Fruit fly (Drosophila melanogaster): ENCODE results near the gene Pbp95.

Pbp95 gene

DNA sequence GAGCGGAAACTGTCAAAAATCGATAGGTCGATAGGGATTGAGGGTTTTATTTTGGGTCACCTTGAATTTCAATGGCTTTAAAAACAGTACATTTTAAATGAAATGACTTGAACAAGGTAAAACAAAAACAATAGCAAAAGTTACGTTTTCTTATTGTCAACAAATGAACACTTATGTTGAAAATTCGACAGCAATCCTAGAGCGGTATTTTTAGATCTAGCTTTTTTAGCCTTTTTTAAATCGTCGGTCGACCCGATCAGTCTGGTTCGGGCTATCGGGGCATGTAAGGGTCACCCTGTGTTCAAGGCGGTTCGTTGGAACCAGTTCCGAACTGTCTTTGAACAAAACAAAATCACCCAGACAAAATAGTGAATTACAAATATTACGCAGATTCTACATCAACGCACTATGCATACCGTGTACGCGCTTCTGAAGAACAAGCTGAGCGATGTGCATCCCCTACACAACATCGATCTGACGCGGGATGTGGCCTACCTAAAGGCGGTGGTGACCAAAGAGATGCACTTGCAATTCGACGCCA, 4.4 kb upstream of the Pbp95 start, which contains the start of the genes CG11052 and CG3223 (continued):
- TF ChIP-seq Antp (GFP tag; optimal IDR thresholded peaks at IDR 0.05) (peak; percentile 4), CG10366 (GFP tag; IDR thresholded peaks at IDR 0.05) (no peak), so (GFP tag; IDR thresholded peaks at IDR 0.05) (no peak), CG1024 (GFP tag; IDR thresholded peaks at IDR 0.05) (no peak), YL-1 (GFP tag; optimal IDR thresholded peaks at IDR 0.05) (peak; percentile 55), prd (optimal IDR thresholded peaks at IDR 0.05) (no peak), prd (GFP tag; IDR thresholded peaks at IDR 0.05) (no peak), CG14050 (GFP tag; IDR thresholded peaks at IDR 0.05) (no peak), mam (GFP tag; optimal IDR thresholded peaks at IDR 0.05) (peak; percentile 8), crol (GFP tag; IDR thresholded peaks at IDR 0.05) (no peak), Aef1 (GFP tag; IDR thresholded peaks at IDR 0.05) (no peak), E2f2 (GFP tag; IDR thresholded peaks at IDR 0.05) (peak; percentile 79), CG9727 (GFP tag; optimal IDR thresholded peaks at IDR 0.05) (no peak), Xbp1 (GFP tag; optimal IDR thresholded peaks at IDR 0.05) (peak; percentile 40), Pdp1 (GFP tag; optimal IDR thresholded peaks at IDR 0.05) (no peak), klu (GFP tag; IDR thresholded peaks at IDR 0.05) (no peak), CG4707 (GFP tag; optimal IDR thresholded peaks at IDR 0.05) (no peak), CG12391 (tag; optimal IDR thresholded peaks at IDR 0.05) (peak; percentile 36), CG15696 (tag; optimal IDR thresholded peaks at IDR 0.05) (peak; percentile 8), Nf-YB (GFP tag; optimal IDR thresholded peaks at IDR 0.05) (no peak), Hr78 (GFP tag; optimal IDR thresholded peaks at IDR 0.05) (no peak), CG18011 (GFP tag; optimal IDR thresholded peaks at IDR 0.05) (no peak), CG7786 (GFP tag; optimal IDR thresholded peaks at IDR 0.05) (peak; percentile 12), CG18619 (GFP tag; optimal IDR thresholded peaks at IDR 0.05) (no peak), sim (GFP tag; IDR thresholded peaks at IDR 0.05) (no peak), ftz-f1 (GFP tag; optimal IDR thresholded peaks at IDR 0.05) (peak; percentile 92), CG18599 (GFP tag; optimal IDR thresholded peaks at IDR 0.05) (no peak), unpg (GFP tag; optimal IDR thresholded peaks at IDR 0.05) (no peak), sqz (GFP tag; optimal IDR thresholded peaks at IDR 0.05) (no peak), CG11723 (GFP tag; optimal IDR thresholded peaks at IDR 0.05) (no peak), slbo (GFP tag; IDR thresholded peaks at IDR 0.05) (peak; percentile 58; the same call in 1 of the 2 replicates), HLH3B (GFP tag; IDR thresholded peaks at IDR 0.05) (no peak), CG18262 (tag; optimal IDR thresholded peaks at IDR 0.05) (peak; percentile 3), tin (GFP tag; optimal IDR thresholded peaks at IDR 0.05) (peak; percentile 16), slou (GFP tag; optimal IDR thresholded peaks at IDR 0.05) (no peak), Lpt (GFP tag; optimal IDR thresholded peaks at IDR 0.05) (no peak), cas (GFP tag; IDR thresholded peaks at IDR 0.05) (no peak), CG2116 (GFP tag; optimal IDR thresholded peaks at IDR 0.05) (peak; percentile 72), CG8290 (GFP tag; optimal IDR thresholded peaks at IDR 0.05) (no peak), CG8290 (tag; optimal IDR thresholded peaks at IDR 0.05) (peak in 1 of 2 experiments; percentile 12), onecut (GFP tag; IDR thresholded peaks at IDR 0.05) (peak; percentile 52), bab2 (GFP tag; optimal IDR thresholded peaks at IDR 0.05) (no peak), knrl (GFP tag; IDR thresholded peaks at IDR 0.05; ENCODE audit: partially characterized antibody) (0 out of 3 replicates have a peak, but pooled peaks have one; percentile 22), gem (tag; optimal IDR thresholded peaks at IDR 0.05) (no peak), CG4282 (GFP tag; optimal IDR thresholded peaks at IDR 0.05) (no peak), hb (GFP tag; IDR thresholded peaks at IDR 0.05; ENCODE audit: partially characterized antibody) (no peak), sob (GFP tag; IDR thresholded peaks at IDR 0.05) (no peak), Nf-YC (tag; optimal IDR thresholded peaks at IDR 0.05) (peak; percentile 70), Ssrp (tag; optimal IDR thresholded peaks at IDR 0.05) (no peak), Hr3 (GFP tag; optimal IDR thresholded peaks at IDR 0.05) (peak; percentile 1), unc-4 (GFP tag; IDR thresholded peaks at IDR 0.05; ENCODE audit: partially characterized antibody) (peak; percentile 39; the same call in 1 of the 2 replicates)

All from whole organism, embryonic.